Worm (Caenorhabditis elegans): ENCODE measurements around the gene ceh-16.

- TF ChIP-seq ahr-1 (tag; optimal IDR thresholded peaks at IDR 0.05), result no peak
- no peak for TF ChIP-seq ceh-19 (GFP tag; optimal IDR thresholded peaks at IDR 0.05)
- TF ChIP-seq K09A11.1 (tag; optimal IDR thresholded peaks at IDR 0.05; ENCODE audit: insufficient read depth), result no peak
Observed at ce11 chrIII:8668717-8669116, 46.2 kb downstream of the ceh-16 start.
